Worm (Caenorhabditis elegans) whole organism, young adult: ENCODE data around the gene R09E12.9.

Source experiments
- mxl-1 ChIP-seq: sonication (generic microtip); optimal IDR thresholded peaks from 2 replicates; lab custom pipeline; 2016; ENCODE audit warnings: missing genetic modification characterization, missing compliant biosample characterization
- rcor-1 ChIP-seq: fragments of 200-800 bp; sonication (Bioruptor generic); IDR thresholded peaks from 2 replicates; pipeline ENCODE4 v1.3.6; 2022; ENCODE audit warnings: missing genetic modification reagents, missing genetic modification characterization, missing compliant biosample characterization

- TF ChIP-seq mxl-1 (tag; lab: Kevin White, UChicago): no peak
- TF ChIP-seq rcor-1 (GFP tag; lab: Robert Waterston, UW): peak; percentile 64; the same call in 1 of the 2 replicates
These were observed 4.1 kb upstream of the R09E12.9 start, which contains the start of gene sti-1 for ce11 chrV:773256-773655.
